Worm (Caenorhabditis elegans) whole organism, L4 larva: Measurements from ENCODE around the gene T03F6.9.

Source experiments
- aha-1 ChIP-seq: fragments of 150-350 bp; peaks from one replicate; lab custom pipeline; 2014; ENCODE audit warnings: missing biosample characterization, missing genetic modification characterization
- ama-1 ChIP-seq: fragments of 150-350 bp; optimal IDR thresholded peaks from 2 replicates; lab custom pipeline; 2014; ENCODE audit warnings: inconsistent platforms, mixed read lengths
- dve-1 ChIP-seq: sonication (generic microtip); optimal IDR thresholded peaks from 2 replicates; lab custom pipeline; 2017; ENCODE audit warnings: antibody characterized with exemption, mild to moderate bottlenecking, missing genetic modification characterization, missing compliant biosample characterization; ENCODE audit not compliant: insufficient read depth
- fkh-10 ChIP-seq: fragments of 150-350 bp; optimal IDR thresholded peaks from 2 replicates; lab custom pipeline; 2014; ENCODE audit warnings: missing biosample characterization, missing genetic modification reagents, missing genetic modification characterization
- hlh-30 ChIP-seq: sonication (generic microtip); optimal IDR thresholded peaks from 2 replicates; lab custom pipeline; 2017; ENCODE audit warnings: antibody characterized with exemption, mild to moderate bottlenecking, missing genetic modification characterization, missing compliant biosample characterization; ENCODE audit not compliant: insufficient read depth
- lin-29 ChIP-seq: fragments of 200-800 bp; sonication (Bioruptor generic); IDR thresholded peaks from 2 replicates; pipeline ENCODE4 v1.3.6; 2022; ENCODE audit warnings: missing genetic modification reagents, missing genetic modification characterization, missing compliant biosample characterization
- mep-1 ChIP-seq: fragments of 150-350 bp; sonication (generic microtip); optimal IDR thresholded peaks from 3 replicates; lab custom pipeline; 2014; ENCODE audit warnings: missing biosample characterization, missing genetic modification characterization
- nhr-237 ChIP-seq: sonication (generic microtip); optimal IDR thresholded peaks from 2 replicates; lab custom pipeline; 2017; ENCODE audit warnings: missing biosample characterization, missing genetic modification characterization
- nhr-76 ChIP-seq: fragments of 150-350 bp; optimal IDR thresholded peaks from 2 replicates; lab custom pipeline; 2014; ENCODE audit warnings: missing biosample characterization, missing genetic modification characterization
- unc-130 ChIP-seq: sonication (generic microtip); optimal IDR thresholded peaks from 2 replicates; lab custom pipeline; 2016; ENCODE audit warnings: missing genetic modification reagents, missing genetic modification characterization, missing compliant biosample characterization

DNA sequence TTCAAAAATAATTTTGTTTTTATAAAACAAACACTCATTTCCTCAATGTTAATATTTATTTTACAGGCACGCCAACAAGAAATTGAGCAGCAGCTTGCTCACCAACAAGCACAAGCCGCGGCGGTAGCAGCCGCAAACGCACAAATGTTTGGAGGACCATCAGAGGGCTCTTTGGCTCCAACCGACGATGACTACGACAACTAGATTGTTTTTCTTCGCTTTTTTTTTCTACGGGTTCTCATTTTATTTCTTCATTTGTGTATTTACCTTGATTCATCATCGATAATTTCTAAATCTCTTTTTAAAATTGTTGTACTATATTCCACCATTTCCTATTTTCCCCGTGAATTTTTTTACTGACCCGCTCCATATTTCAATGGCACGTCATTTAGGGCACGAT lies 27.8 kb downstream of the T03F6.9 start, which contains the start of gene ife-1:
- TF ChIP-seq nhr-76 (tag; lab: Kevin White, UChicago) (no peak), ama-1 (lab: Kevin White, UChicago) (no peak), dve-1 (tag; lab: Kevin White, UChicago) (no peak), lin-29 (no peak), aha-1 (tag; lab: Kevin White, UChicago) (no peak), unc-130 (GFP tag; lab: Kevin White, UChicago) (no peak), fkh-10 (GFP tag; lab: Kevin White, UChicago) (no peak), nhr-237 (tag; lab: Kevin White, UChicago) (no peak), mep-1 (no peak), hlh-30 (tag; lab: Kevin White, UChicago) (no peak)
